Worm (Caenorhabditis elegans) whole organism, mixed stage, embryonic: ENCODE results near the gene Y45F10C.4.

ENCODE experiments used
- blmp-1 ChIP-seq: fragments of 150-350 bp; optimal IDR thresholded peaks from 2 replicates; lab custom pipeline; 2014; ENCODE audit warnings: missing biosample characterization, missing genetic modification characterization
- ceh-43 ChIP-seq: fragments of 200-800 bp; sonication (Bioruptor generic); optimal IDR thresholded peaks from 2 replicates; lab custom pipeline; 2018; ENCODE audit warnings: mild to moderate bottlenecking, missing genetic modification characterization, moderate library complexity, missing compliant biosample characterization
- ceh-83 ChIP-seq: fragments of 200-800 bp; sonication (Bioruptor generic); optimal IDR thresholded peaks from 2 replicates; lab custom pipeline; 2018; ENCODE audit warnings: mild to moderate bottlenecking, missing genetic modification characterization, missing compliant biosample characterization
- ces-1 ChIP-seq: fragments of 150-350 bp; optimal IDR thresholded peaks from 2 replicates; lab custom pipeline; 2014; ENCODE audit warnings: missing biosample characterization, missing genetic modification reagents, missing genetic modification characterization
- drap-1 ChIP-seq: fragments of 200-800 bp; sonication (Bioruptor generic); optimal IDR thresholded peaks from 3 replicates; lab custom pipeline; 2018; ENCODE audit warnings: mild to moderate bottlenecking, missing genetic modification characterization, missing compliant biosample characterization
- elt-3 ChIP-seq: fragments of 150-350 bp; optimal IDR thresholded peaks from 2 replicates; lab custom pipeline; 2014; ENCODE audit warnings: missing biosample characterization, missing genetic modification characterization
- lsy-2 ChIP-seq: fragments of 150-350 bp; optimal IDR thresholded peaks from 2 replicates; lab custom pipeline; 2014; ENCODE audit warnings: missing biosample characterization, missing genetic modification characterization
- mab-5 ChIP-seq: fragments of 150-350 bp; optimal IDR thresholded peaks from 2 replicates; lab custom pipeline; 2014; ENCODE audit warnings: missing biosample characterization, missing genetic modification characterization
- mep-1 ChIP-seq: fragments of 150-350 bp; optimal IDR thresholded peaks from 2 replicates; lab custom pipeline; 2017; ENCODE audit warnings: missing biosample characterization, missing genetic modification reagents, missing genetic modification characterization, inconsistent platforms
- sptf-1 ChIP-seq: sonication (generic microtip); optimal IDR thresholded peaks from 2 replicates; lab custom pipeline; 2017; ENCODE audit warnings: mild to moderate bottlenecking, missing genetic modification characterization, moderate library complexity, missing compliant biosample characterization
- unc-62 ChIP-seq: fragments of 150-350 bp; optimal IDR thresholded peaks from 2 replicates; lab custom pipeline; 2014; ENCODE audit warnings: missing biosample characterization, missing genetic modification reagents, missing genetic modification characterization

- TF ChIP-seq mep-1 (tag; lab: Kevin White, UChicago) (no peak), sptf-1 (tag; lab: Kevin White, UChicago) (no peak), ceh-83 (GFP tag; lab: Kevin White, UChicago) (no peak), drap-1 (GFP tag; lab: Kevin White, UChicago) (no peak), lsy-2 (tag; lab: Kevin White, UChicago) (no peak), ces-1 (GFP tag; lab: Kevin White, UChicago) (no peak), ceh-43 (GFP tag; lab: Kevin White, UChicago) (no peak), unc-62 (GFP tag; lab: Kevin White, UChicago) (no peak), elt-3 (tag; lab: Kevin White, UChicago) (no peak), mab-5 (tag; lab: Kevin White, UChicago) (no peak), blmp-1 (tag; lab: Kevin White, UChicago) (no peak)
Observed at ce11 chrIV:13664090-13664489, at the start of gene Y45F10C.4.
